Worm (Caenorhabditis elegans): ENCODE measurements around the gene ssu-1.

DNA sequence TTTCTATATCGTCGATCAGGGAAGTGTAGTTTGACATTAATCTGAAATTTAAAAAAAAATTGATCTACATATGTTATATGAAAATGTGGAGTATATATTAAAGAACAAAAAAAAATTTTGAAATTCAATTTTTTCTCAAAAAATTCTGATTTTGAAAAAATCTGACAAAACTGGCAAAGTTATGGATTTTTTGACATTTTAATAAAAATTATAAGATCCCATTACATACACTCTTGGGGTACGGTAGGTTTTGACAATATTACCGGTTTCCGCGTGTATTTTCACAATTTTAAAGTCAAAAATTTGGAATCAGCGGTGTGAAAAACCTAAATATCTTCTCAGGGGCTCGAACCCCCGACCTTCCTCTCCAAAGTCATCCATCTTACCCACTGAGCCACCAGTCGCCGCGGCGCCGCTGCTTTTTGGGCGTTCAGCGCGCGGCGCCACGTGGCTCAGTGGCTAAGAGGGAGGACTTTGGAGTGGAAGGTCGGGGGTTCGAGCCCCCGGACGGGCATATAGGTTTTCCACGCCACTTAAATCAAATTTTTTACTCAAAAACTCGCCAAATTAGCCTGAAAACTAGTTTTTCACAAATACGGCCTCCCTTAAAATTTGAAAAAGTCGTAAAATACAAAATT, 5.5 kb upstream of the ssu-1 start, which contains the start of gene Y113G7A.14:
- TF ChIP-seq sea-2 (GFP tag; optimal IDR thresholded peaks at IDR 0.05) (no peak), elt-1 (tag; optimal IDR thresholded peaks at IDR 0.05) (no peak), hmg-11 (tag; optimal IDR thresholded peaks at IDR 0.05) (no peak), unc-39 (tag; optimal IDR thresholded peaks at IDR 0.05) (no peak), snpc-4 (tag; optimal IDR thresholded peaks at IDR 0.05) (no peak)

All from whole organism, L3 larva.